Fruit fly (Drosophila melanogaster): ENCODE data around the gene CG31789.
A peak's percentile ranks its signal among the peaks of the same experiment; 100 is the strongest.

CG31789 gene

dm6 chr2L:18616019-18616418, 10.3 kb downstream of the CG31789 start, which contains the start of gene IFT46 (continued):
- TF ChIP-seq CG6765 (GFP tag; optimal IDR thresholded peaks at IDR 0.05) (no peak), mirr (GFP tag; optimal IDR thresholded peaks at IDR 0.05) (no peak), CG17359 (tag; optimal IDR thresholded peaks at IDR 0.05) (no peak), CG11085 (GFP tag; IDR thresholded peaks at IDR 0.05) (no peak), CG1647 (GFP tag; optimal IDR thresholded peaks at IDR 0.05) (no peak), CG6791 (GFP tag; IDR thresholded peaks at IDR 0.05; ENCODE audit: partially characterized antibody) (no peak), Vsx1 (GFP tag; optimal IDR thresholded peaks at IDR 0.05) (no peak), nmo (GFP tag; optimal IDR thresholded peaks at IDR 0.05) (no peak), scrt (GFP tag; optimal IDR thresholded peaks at IDR 0.05) (no peak), CG43689 (GFP tag; IDR thresholded peaks at IDR 0.05) (no peak), CG11695 (GFP tag; IDR thresholded peaks at IDR 0.05) (no peak), CG3995 (GFP tag; optimal IDR thresholded peaks at IDR 0.05) (no peak), Camta (GFP tag; optimal IDR thresholded peaks at IDR 0.05) (no peak), pan (optimal IDR thresholded peaks at IDR 0.05) (no peak), pan (GFP tag; optimal IDR thresholded peaks at IDR 0.05 in 1 of 2, IDR thresholded peaks at IDR 0.05 in 1 of 2) (no peak), CG30431 (GFP tag; optimal IDR thresholded peaks at IDR 0.05) (no peak), NFAT (GFP tag; IDR thresholded peaks at IDR 0.05) (no peak), CG8388 (GFP tag; optimal IDR thresholded peaks at IDR 0.05) (no peak), emc (GFP tag; optimal IDR thresholded peaks at IDR 0.05) (no peak), unpg (GFP tag; optimal IDR thresholded peaks at IDR 0.05) (no peak), Adf1 (GFP tag; IDR thresholded peaks at IDR 0.05) (no peak), CG2116 (GFP tag; optimal IDR thresholded peaks at IDR 0.05) (no peak), Sin3A (optimal IDR thresholded peaks at IDR 0.05) (no peak), danr (GFP tag; IDR thresholded peaks at IDR 0.05) (no peak), lab (GFP tag; optimal IDR thresholded peaks at IDR 0.05) (no peak), cas (GFP tag; IDR thresholded peaks at IDR 0.05) (no peak), luna (GFP tag; optimal IDR thresholded peaks at IDR 0.05) (no peak), Hr78 (GFP tag; optimal IDR thresholded peaks at IDR 0.05) (no peak), hbn (GFP tag; IDR thresholded peaks at IDR 0.05; ENCODE audit: partially characterized antibody) (no peak), bcd (GFP tag; optimal IDR thresholded peaks at IDR 0.05) (no peak), CG14667 (GFP tag; IDR thresholded peaks at IDR 0.05) (no peak), da (GFP tag; optimal IDR thresholded peaks at IDR 0.05) (no peak), CG18476 (GFP tag; optimal IDR thresholded peaks at IDR 0.05) (no peak), Sox100B (GFP tag; optimal IDR thresholded peaks at IDR 0.05) (no peak), CG2202 (tag; optimal IDR thresholded peaks at IDR 0.05) (no peak), tna (GFP tag; IDR thresholded peaks at IDR 0.05; ENCODE audit: partially characterized antibody) (no peak), CG9932 (GFP tag; IDR thresholded peaks at IDR 0.05) (no peak), CG17829 (tag; optimal IDR thresholded peaks at IDR 0.05) (peak; percentile 3), CG6254 (GFP tag; optimal IDR thresholded peaks at IDR 0.05) (no peak), tin (GFP tag; optimal IDR thresholded peaks at IDR 0.05) (peak; percentile 8), CG2129 (GFP tag; IDR thresholded peaks at IDR 0.05; ENCODE audit: partially characterized antibody) (no peak), Awh (GFP tag; IDR thresholded peaks at IDR 0.05) (no peak), Meics (GFP tag; optimal IDR thresholded peaks at IDR 0.05) (no peak), pum (GFP tag; optimal IDR thresholded peaks at IDR 0.05) (no peak), grau (tag; optimal IDR thresholded peaks at IDR 0.05) (no peak), CG31365 (tag; optimal IDR thresholded peaks at IDR 0.05) (no peak), gcm2 (GFP tag; optimal IDR thresholded peaks at IDR 0.05) (no peak), NK7.1 (GFP tag; optimal IDR thresholded peaks at IDR 0.05) (no peak), HmgZ (tag; optimal IDR thresholded peaks at IDR 0.05) (no peak), Dad (GFP tag; optimal IDR thresholded peaks at IDR 0.05) (no peak), cwo (GFP tag; optimal IDR thresholded peaks at IDR 0.05) (no peak), so (GFP tag; IDR thresholded peaks at IDR 0.05) (no peak), Dip2 (GFP tag; IDR thresholded peaks at IDR 0.05) (no peak)
